Fruit fly (Drosophila melanogaster): ENCODE measurements around the gene Mco4.

The Mco4 gene

dm6 chrX:17806335-17806734, 49.6 kb downstream of the Mco4 start (continued):
- TF ChIP-seq CG15336 (GFP tag; IDR thresholded peaks at IDR 0.05): no peak
- peak; percentile 39 for TF ChIP-seq spab (GFP tag; optimal IDR thresholded peaks at IDR 0.05)
- TF ChIP-seq pdm3 (GFP tag; optimal IDR thresholded peaks at IDR 0.05): no peak
- TF ChIP-seq CG8319 (GFP tag; optimal IDR thresholded peaks at IDR 0.05): no peak
- no peak for TF ChIP-seq Hr4 (GFP tag; optimal IDR thresholded peaks at IDR 0.05)
- TF ChIP-seq CG10631 (GFP tag; optimal IDR thresholded peaks at IDR 0.05): peak; percentile 16
- TF ChIP-seq salr (GFP tag; optimal IDR thresholded peaks at IDR 0.05): no peak
- TF ChIP-seq CG10669 (GFP tag; optimal IDR thresholded peaks at IDR 0.05): peak; percentile 15
- TF ChIP-seq Met (GFP tag; optimal IDR thresholded peaks at IDR 0.05): no peak
- no peak for TF ChIP-seq acj6 (GFP tag; optimal IDR thresholded peaks at IDR 0.05)
- TF ChIP-seq vri (GFP tag; optimal IDR thresholded peaks at IDR 0.05): no peak
- no peak for TF ChIP-seq lz (GFP tag; optimal IDR thresholded peaks at IDR 0.05)
- TF ChIP-seq Ets96B (tag; optimal IDR thresholded peaks at IDR 0.05): peak; percentile 9
- TF ChIP-seq CG16779 (tag; optimal IDR thresholded peaks at IDR 0.05): no peak
- no peak for TF ChIP-seq achi (GFP tag; optimal IDR thresholded peaks at IDR 0.05)

dm6 chrX:17804048-17804447, 51.9 kb downstream of the Mco4 start:
- no peak for TF ChIP-seq CG8319 (GFP tag; optimal IDR thresholded peaks at IDR 0.05)
- no peak for TF ChIP-seq topi (GFP tag; optimal IDR thresholded peaks at IDR 0.05)
- TF ChIP-seq Eip78C (GFP tag): peak; percentile 42
- TF ChIP-seq Hr39 (GFP tag; optimal IDR thresholded peaks at IDR 0.05): no peak
